Fruit fly (Drosophila melanogaster) whole organism: Measurements from ENCODE around the gene Sems.

ENCODE experiments used
- CG8478 ChIP-seq: fragments of >200 bp; optimal IDR thresholded peaks from 2 replicates; lab custom pipeline; 2018; ENCODE audit warnings: inconsistent platforms
- Dll ChIP-seq: fragments of >200 bp; optimal IDR thresholded peaks from 2 replicates; lab custom pipeline; 2017
- EcR ChIP-seq, 2 experiments: fragments of >200 bp; optimal IDR thresholded peaks; 2 replicates each; lab custom pipeline; 2017; ENCODE audit warnings: missing biosample characterization in 2 of 2, missing genetic modification characterization in 2 of 2, missing genetic modification reagents in 2 of 2
- usp ChIP-seq: fragments of >200 bp; optimal IDR thresholded peaks from 2 replicates; lab custom pipeline; 2017; ENCODE audit warnings: missing biosample characterization, missing genetic modification characterization, mixed read lengths

- no peak for TF ChIP-seq EcR (GFP tag; optimal IDR thresholded peaks at IDR 0.05; lab: Kevin White, UChicago)
- TF ChIP-seq CG8478 (lab: Kevin White, UChicago): no peak
- no peak for TF ChIP-seq usp (GFP tag; lab: Kevin White, UChicago)
- TF ChIP-seq Dll (lab: Kevin White, UChicago): no peak
Measured at dm6 chr3L:20923030-20923591, 33.4 kb downstream of the Sems start.
